Worm (Caenorhabditis elegans) whole organism, L1 larva: Measurements from ENCODE around the gene ilkp-1.

Source experiments
- C04F5.9 ChIP-seq: sonication (generic microtip); optimal IDR thresholded peaks from 2 replicates; lab custom pipeline; 2016; ENCODE audit warnings: missing genetic modification characterization, missing compliant biosample characterization
- alr-1 ChIP-seq: fragments of 200-800 bp; sonication (Bioruptor generic); optimal IDR thresholded peaks from 2 replicates; lab custom pipeline; 2018; ENCODE audit warnings: borderline replicate concordance, mild to moderate bottlenecking, missing genetic modification characterization, missing compliant biosample characterization
- aly-2 ChIP-seq: fragments of 150-350 bp; optimal IDR thresholded peaks from 2 replicates; lab custom pipeline; 2014; ENCODE audit warnings: missing biosample characterization, missing genetic modification characterization
- dpl-1 ChIP-seq, 3 experiments: fragments of 150-350 bp in 2 of 3; sonication (generic microtip) in 1 of 3; optimal IDR thresholded peaks; 2 replicates each; lab custom pipeline; 2014 to 2017; ENCODE audit warnings: missing biosample characterization in 3 of 3, missing genetic modification characterization in 3 of 3, missing genetic modification reagents in 3 of 3
- egl-13 ChIP-seq: sonication (generic microtip); optimal IDR thresholded peaks from 2 replicates; lab custom pipeline; 2016; ENCODE audit warnings: missing genotype, missing genetic modification reagents, missing genetic modification characterization, missing compliant biosample characterization
- fos-1 ChIP-seq: fragments of 150-350 bp; optimal IDR thresholded peaks from 2 replicates; lab custom pipeline; 2014; ENCODE audit warnings: missing biosample characterization, missing genetic modification characterization
- lin-35 ChIP-seq, 2 experiments: fragments of 150-350 bp; optimal IDR thresholded peaks; 2 replicates each; lab custom pipeline; 2014; ENCODE audit warnings: missing biosample characterization in 2 of 2, missing genetic modification characterization in 2 of 2, missing genetic modification reagents in 2 of 2
- mab-9 ChIP-seq: fragments of 200-800 bp; sonication (Bioruptor generic); IDR thresholded peaks from 2 replicates; pipeline ENCODE4 v1.3.6; 2022; ENCODE audit warnings: missing genetic modification reagents, missing genetic modification characterization, missing compliant biosample characterization
- nhr-11 ChIP-seq: fragments of 150-350 bp; optimal IDR thresholded peaks from 2 replicates; lab custom pipeline; 2014; ENCODE audit warnings: missing biosample characterization, missing genetic modification characterization
- nhr-12 ChIP-seq: sonication (generic microtip); optimal IDR thresholded peaks from 2 replicates; lab custom pipeline; 2017; ENCODE audit warnings: missing biosample characterization, missing genetic modification characterization
- unc-62 ChIP-seq: fragments of 150-350 bp; optimal IDR thresholded peaks from 2 replicates; lab custom pipeline; 2014; ENCODE audit warnings: missing biosample characterization, missing genetic modification reagents, missing genetic modification characterization
- unc-86 ChIP-seq: sonication (generic microtip); optimal IDR thresholded peaks from 2 replicates; lab custom pipeline; 2016; ENCODE audit warnings: missing genetic modification characterization, missing compliant biosample characterization

DNA sequence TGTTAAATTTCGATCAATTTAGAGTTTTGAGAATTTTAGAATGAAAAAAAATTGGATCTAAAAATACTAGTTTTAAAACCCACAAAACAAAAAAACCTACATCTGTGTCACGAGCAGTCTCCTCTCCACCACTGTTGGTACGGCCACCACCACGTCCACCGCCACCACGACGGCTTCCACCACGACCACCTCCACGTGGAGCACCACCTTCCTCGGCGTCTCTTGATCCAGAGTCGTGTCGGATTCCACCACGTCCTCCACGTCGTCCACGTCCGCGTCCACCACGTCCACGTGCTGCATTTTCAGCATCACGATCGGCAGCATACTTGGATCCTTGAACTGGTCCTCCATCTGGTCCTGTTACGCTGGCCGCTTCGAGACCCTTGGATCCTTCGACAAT, 9.9 kb upstream of the ilkp-1 start:
- TF ChIP-seq aly-2 (no peak), nhr-12 (no peak), unc-86 (tag; lab: Kevin White, UChicago) (no peak), unc-62 (GFP tag; lab: Kevin White, UChicago) (no peak), alr-1 (no peak), C04F5.9 (tag; lab: Kevin White, UChicago) (no peak), nhr-11 (tag; lab: Kevin White, UChicago) (no peak), fos-1 (no peak), lin-35 (GFP tag; optimal IDR thresholded peaks at IDR 0.05; lab: Kevin White, UChicago) (no peak), mab-9 (GFP tag; lab: Robert Waterston, UW) (no peak), egl-13 (no peak), dpl-1 (GFP tag; optimal IDR thresholded peaks at IDR 0.05; lab: Kevin White, UChicago) (no peak)
